Fruit fly (Drosophila melanogaster) whole organism, embryonic: ENCODE results near the gene MYPT-75D.

Experiments used
- Atf6 ChIP-seq: fragments of 200-800 bp; sonication (Bioruptor generic); IDR thresholded peaks from 2 replicates; pipeline ENCODE4 v1.3.6; 2022; ENCODE audit warnings: missing biosample characterization, missing genetic modification characterization
- CG10267 ChIP-seq: fragments of 200-800 bp; sonication (Bioruptor generic); optimal IDR thresholded peaks from 2 replicates; lab custom pipeline; 2018; ENCODE audit warnings: missing biosample characterization, mild to moderate bottlenecking, missing genetic modification characterization, moderate library complexity
- CG10321 ChIP-seq: fragments of 200-800 bp; sonication (Bioruptor generic); IDR thresholded peaks from 2 replicates; pipeline ENCODE4 v1.3.6; 2022; ENCODE audit warnings: missing biosample characterization, missing genetic modification characterization
- CG12769 ChIP-seq: fragments of 200-800 bp; sonication (Bioruptor generic); optimal IDR thresholded peaks from 2 replicates; lab custom pipeline; 2019; ENCODE audit warnings: missing biosample characterization, mild to moderate bottlenecking, missing genetic modification characterization, moderate library complexity
- CG15696 ChIP-seq: fragments of 200-800 bp; sonication (Bioruptor generic); optimal IDR thresholded peaks from 2 replicates; lab custom pipeline; 2019; ENCODE audit warnings: missing biosample characterization, mild to moderate bottlenecking, missing genetic modification characterization, moderate library complexity
- CG1602 ChIP-seq: fragments of 200-800 bp; sonication (Bioruptor generic); optimal IDR thresholded peaks from 3 replicates; lab custom pipeline; 2016; ENCODE audit warnings: missing biosample characterization, missing genetic modification characterization
- CG1603 ChIP-seq: fragments of 200-800 bp; sonication (Bioruptor generic); optimal IDR thresholded peaks from 2 replicates; lab custom pipeline; 2019; ENCODE audit warnings: missing biosample characterization, mild to moderate bottlenecking, missing genetic modification characterization, moderate library complexity
- CG16815 ChIP-seq: fragments of 200-800 bp; sonication (Bioruptor generic); optimal IDR thresholded peaks from 3 replicates; lab custom pipeline; 2017; ENCODE audit warnings: missing biosample characterization, mild to moderate bottlenecking, missing genetic modification characterization
- CG18619 ChIP-seq: fragments of 200-800 bp; sonication (Bioruptor generic); optimal IDR thresholded peaks from 3 replicates; lab custom pipeline; 2017; ENCODE audit warnings: missing biosample characterization, mild to moderate bottlenecking, missing genetic modification characterization
- CG2129 ChIP-seq: fragments of 200-800 bp; sonication (Bioruptor generic); IDR thresholded peaks from 2 replicates; pipeline ENCODE4 v1.3.6; 2022; ENCODE audit warnings: missing biosample characterization, missing genetic modification characterization; ENCODE audit not compliant: partially characterized antibody
- CG32767 ChIP-seq: fragments of 200-800 bp; sonication (Bioruptor generic); IDR thresholded peaks from 2 replicates; pipeline ENCODE4 v1.3.6; 2022; ENCODE audit warnings: missing biosample characterization, missing genetic modification characterization
- CG3407 ChIP-seq: fragments of 200-800 bp; sonication (Bioruptor generic); optimal IDR thresholded peaks from 2 replicates; lab custom pipeline; 2018; ENCODE audit warnings: missing biosample characterization, mild to moderate bottlenecking, missing genetic modification characterization
- CG4707 ChIP-seq: fragments of 200-800 bp; sonication (Bioruptor generic); optimal IDR thresholded peaks from 2 replicates; lab custom pipeline; 2018; ENCODE audit warnings: missing biosample characterization, mild to moderate bottlenecking, missing genetic modification characterization, moderate library complexity
- CG6254 ChIP-seq: fragments of 200-800 bp; sonication (Bioruptor generic); optimal IDR thresholded peaks from 3 replicates; lab custom pipeline; 2017; ENCODE audit warnings: mild to moderate bottlenecking, missing biosample characterization, missing genetic modification reagents, missing genetic modification characterization
- CG6683 ChIP-seq: fragments of 200-800 bp; sonication (Bioruptor generic); optimal IDR thresholded peaks from 2 replicates; lab custom pipeline; 2017; ENCODE audit warnings: missing biosample characterization, mild to moderate bottlenecking, missing genetic modification characterization, missing genetic modification reagents
- CG7556 ChIP-seq: fragments of 200-800 bp; sonication (Bioruptor generic); optimal IDR thresholded peaks from 2 replicates; lab custom pipeline; 2017; ENCODE audit warnings: missing biosample characterization, mild to moderate bottlenecking, missing genetic modification characterization
- CG7745 ChIP-seq: fragments of 200-800 bp; sonication (Bioruptor generic); optimal IDR thresholded peaks from 2 replicates; lab custom pipeline; 2018; ENCODE audit warnings: missing biosample characterization, mild to moderate bottlenecking, missing genetic modification characterization, moderate library complexity
- CG7963 ChIP-seq: fragments of 200-800 bp; sonication (Bioruptor generic); IDR thresholded peaks from 3 replicates; pipeline ENCODE4 v1.3.6; 2022; ENCODE audit warnings: missing biosample characterization, missing genetic modification characterization; ENCODE audit not compliant: partially characterized antibody
- CG8359 ChIP-seq: fragments of 200-800 bp; sonication (Bioruptor generic); optimal IDR thresholded peaks from 2 replicates; lab custom pipeline; 2017; ENCODE audit warnings: missing biosample characterization, mild to moderate bottlenecking, missing genetic modification characterization, borderline replicate concordance
- CG9932 ChIP-seq: fragments of 200-800 bp; sonication (Bioruptor generic); IDR thresholded peaks from 2 replicates; pipeline ENCODE4 v1.3.6; 2022; ENCODE audit warnings: missing biosample characterization, missing genetic modification characterization
- CkIIα-i1 ChIP-seq: fragments of 200-800 bp; sonication (Bioruptor generic); IDR thresholded peaks from 2 replicates; pipeline ENCODE4 v1.3.6; 2022; ENCODE audit warnings: missing biosample characterization, missing genetic modification characterization
- Dad ChIP-seq: fragments of 200-800 bp; sonication (Bioruptor generic); optimal IDR thresholded peaks from 3 replicates; lab custom pipeline; 2016; ENCODE audit warnings: missing biosample characterization, missing genetic modification characterization
- Elba2 ChIP-seq: fragments of 200-800 bp; sonication (Bioruptor generic); optimal IDR thresholded peaks from 3 replicates; lab custom pipeline; 2016; ENCODE audit warnings: missing biosample characterization, missing genetic modification characterization
- Ets97D ChIP-seq: fragments of 200-800 bp; sonication (Bioruptor generic); optimal IDR thresholded peaks from 3 replicates; lab custom pipeline; 2016; ENCODE audit warnings: missing biosample characterization, missing genetic modification characterization
- GATAe ChIP-seq: fragments of 200-800 bp; sonication (Bioruptor generic); conservative IDR thresholded peaks from 2 replicates; pipeline ENCODE4 v1.3.6; 2022; ENCODE audit warnings: missing biosample characterization, missing genetic modification characterization
- HmgZ ChIP-seq: fragments of 200-800 bp; sonication (Bioruptor generic); optimal IDR thresholded peaks from 2 replicates; lab custom pipeline; 2018; ENCODE audit warnings: missing biosample characterization, mild to moderate bottlenecking, missing genetic modification characterization
- Hmr ChIP-seq: fragments of 200-800 bp; sonication (Bioruptor generic); optimal IDR thresholded peaks from 3 replicates; lab custom pipeline; 2017; ENCODE audit warnings: mild to moderate bottlenecking, missing biosample characterization, missing genetic modification reagents, missing genetic modification characterization
- NFAT ChIP-seq: fragments of 200-800 bp; sonication (Bioruptor generic); IDR thresholded peaks from 2 replicates; pipeline ENCODE4 v1.3.6; 2022; ENCODE audit warnings: missing biosample characterization, missing genetic modification characterization
- PHDP ChIP-seq: fragments of 200-800 bp; sonication (Bioruptor generic); optimal IDR thresholded peaks from 3 replicates; lab custom pipeline; 2018; ENCODE audit warnings: missing biosample characterization, mild to moderate bottlenecking, missing genetic modification characterization, moderate library complexity
- Poxn ChIP-seq: fragments of 200-800 bp; sonication (Bioruptor generic); IDR thresholded peaks from 2 replicates; pipeline ENCODE4 v1.3.6; 2022; ENCODE audit warnings: missing biosample characterization, missing genetic modification characterization
- Ravus ChIP-seq: fragments of 200-800 bp; sonication (Bioruptor generic); IDR thresholded peaks from 2 replicates; pipeline ENCODE4 v1.3.6; 2022; ENCODE audit warnings: missing biosample characterization, missing genetic modification characterization
- Sin3A ChIP-seq: fragments of >200 bp; optimal IDR thresholded peaks from 2 replicates; lab custom pipeline; 2018
- amos ChIP-seq: fragments of 200-800 bp; sonication (Bioruptor generic); IDR thresholded peaks from 2 replicates; pipeline ENCODE4 v1.3.6; 2022; ENCODE audit warnings: missing biosample characterization, missing genetic modification characterization; ENCODE audit not compliant: partially characterized antibody
- chn ChIP-seq: fragments of 200-800 bp; sonication (Bioruptor generic); optimal IDR thresholded peaks from 2 replicates; lab custom pipeline; 2016; ENCODE audit warnings: missing biosample characterization, missing genetic modification characterization
- ci ChIP-seq: fragments of 200-800 bp; sonication (Bioruptor generic); IDR thresholded peaks from 3 replicates; pipeline ENCODE4 v1.3.6; 2022; ENCODE audit warnings: missing biosample characterization, missing genetic modification characterization
- dati ChIP-seq: fragments of 200-800 bp; sonication (Bioruptor generic); IDR thresholded peaks from 2 replicates; pipeline ENCODE4 v1.3.6; 2022; ENCODE audit warnings: missing biosample characterization, missing genetic modification characterization
- dmrt11E ChIP-seq: fragments of 200-800 bp; sonication (Bioruptor generic); optimal IDR thresholded peaks from 3 replicates; lab custom pipeline; 2018; ENCODE audit warnings: missing biosample characterization, mild to moderate bottlenecking, missing genetic modification characterization, moderate library complexity
- dmrt99B ChIP-seq: fragments of 200-800 bp; sonication (Bioruptor generic); optimal IDR thresholded peaks from 2 replicates; lab custom pipeline; 2018; ENCODE audit warnings: missing biosample characterization, mild to moderate bottlenecking, missing genetic modification characterization, moderate library complexity
- emc ChIP-seq: fragments of 200-800 bp; sonication (Bioruptor generic); optimal IDR thresholded peaks from 2 replicates; lab custom pipeline; 2016; ENCODE audit warnings: missing biosample characterization, missing genetic modification characterization
- gfzf ChIP-seq: fragments of 200-800 bp; sonication (Bioruptor generic); optimal IDR thresholded peaks from 2 replicates; lab custom pipeline; 2016; ENCODE audit warnings: missing biosample characterization, mild to moderate bottlenecking, missing genetic modification characterization, moderate library complexity
- gsb ChIP-seq: fragments of 200-800 bp; sonication (Bioruptor generic); IDR thresholded peaks from 2 replicates; pipeline ENCODE4 v1.3.6; 2022; ENCODE audit warnings: missing biosample characterization, missing genetic modification characterization
- hb ChIP-seq: fragments of 200-800 bp; sonication (Bioruptor generic); IDR thresholded peaks from 3 replicates; pipeline ENCODE4 v1.3.6; 2022; ENCODE audit warnings: missing biosample characterization, missing genetic modification characterization; ENCODE audit not compliant: partially characterized antibody
- jing ChIP-seq: fragments of 200-800 bp; sonication (Bioruptor generic); optimal IDR thresholded peaks from 2 replicates; lab custom pipeline; 2018; ENCODE audit warnings: missing biosample characterization, mild to moderate bottlenecking, missing genetic modification characterization
- ken ChIP-seq: fragments of 200-800 bp; sonication (Bioruptor generic); IDR thresholded peaks from 3 replicates; pipeline ENCODE4 v1.3.6; 2022; ENCODE audit warnings: missing biosample characterization, missing genetic modification characterization
- pan ChIP-seq, 4 experiments: fragments of >200 bp in 3 of 4; fragments of 200-800 bp in 1 of 4; sonication (Bioruptor generic) in 1 of 4; optimal IDR thresholded peaks in 3 of 4; IDR thresholded peaks in 1 of 4; 2 replicates each; pipeline versions ENCODE4 v1.3.6 to Lab custom; 2017 to 2022; ENCODE audit warnings: missing biosample characterization in 2 of 4, missing genetic modification characterization in 2 of 4, mixed read lengths in 1 of 4
- phol ChIP-seq: fragments of 200-800 bp; sonication (Bioruptor generic); optimal IDR thresholded peaks from 3 replicates; lab custom pipeline; 2018; ENCODE audit warnings: missing biosample characterization, mild to moderate bottlenecking, missing genetic modification characterization, moderate library complexity
- twi ChIP-seq: fragments of 200-800 bp; optimal IDR thresholded peaks from 2 replicates; lab custom pipeline; 2019; ENCODE audit warnings: missing biosample characterization, mild to moderate bottlenecking, missing genetic modification characterization, moderate library complexity
- yki ChIP-seq: fragments of >200 bp; optimal IDR thresholded peaks from 3 replicates; lab custom pipeline; 2018
- z ChIP-seq: fragments of 200-800 bp; sonication (Bioruptor generic); IDR thresholded peaks from 3 replicates; pipeline ENCODE4 v1.3.6; 2022; ENCODE audit warnings: missing biosample characterization, missing genetic modification characterization

Gene MYPT-75D

DNA sequence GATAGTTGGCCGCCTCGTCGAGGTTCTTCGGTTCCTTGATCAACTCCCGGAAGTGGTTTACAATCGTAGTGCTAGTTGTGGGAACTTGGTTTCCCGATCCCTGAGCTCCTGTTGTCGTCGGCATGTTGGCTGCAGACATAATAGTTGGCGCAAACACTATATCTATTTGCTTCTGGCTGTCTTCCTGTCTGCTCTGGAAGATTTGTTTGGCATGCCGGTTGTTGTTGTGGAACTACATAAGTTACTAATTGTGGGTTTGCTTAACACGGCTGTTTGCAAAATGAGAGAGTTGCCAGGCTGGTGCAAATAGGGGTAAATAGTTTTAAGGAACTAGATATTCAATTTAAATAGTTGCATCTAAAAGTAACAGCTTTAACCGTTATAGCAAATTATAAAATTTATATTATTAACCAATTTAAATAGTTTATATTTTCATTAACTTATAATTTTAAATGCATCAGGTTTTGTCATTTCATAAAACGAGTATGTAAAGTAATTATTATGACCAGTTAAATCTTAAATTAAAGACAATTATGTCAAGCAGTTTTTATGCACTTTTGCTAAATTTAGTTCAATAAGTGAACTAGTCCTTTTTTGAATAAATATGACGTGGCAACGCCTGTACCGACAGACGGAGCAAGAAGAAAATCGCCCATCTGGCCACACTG, 55.9 kb downstream of the MYPT-75D start, which contains the start of the genes Sgf11 and CG32202 (continued):
- peak; percentile 75 for TF ChIP-seq CG10267 (tag; lab: Kevin White, UChicago)
- TF ChIP-seq gsb (GFP tag; lab: Robert Waterston, UW): no peak
- TF ChIP-seq CG6254 (GFP tag; lab: Kevin White, UChicago): no peak
- no peak for TF ChIP-seq Dad (GFP tag; lab: Kevin White, UChicago)
- peak; percentile 53; the same call in 1 of the 3 replicates for TF ChIP-seq ci (GFP tag; lab: Robert Waterston, UW)
- peak; percentile 74 for TF ChIP-seq PHDP (tag; lab: Kevin White, UChicago)
- peak; percentile 63 for TF ChIP-seq CG18619 (GFP tag; lab: Kevin White, UChicago)
- TF ChIP-seq Poxn (GFP tag; lab: Robert Waterston, UW): no peak
- TF ChIP-seq CG16815 (GFP tag; lab: Kevin White, UChicago): peak; percentile 47
- no peak for TF ChIP-seq jing (GFP tag; lab: Kevin White, UChicago)
- TF ChIP-seq CG7745 (tag; lab: Kevin White, UChicago): no peak
- TF ChIP-seq phol (tag; lab: Kevin White, UChicago): peak; percentile 81
- no peak for TF ChIP-seq emc
- TF ChIP-seq CG8359: no peak
- no peak for TF ChIP-seq chn (GFP tag; lab: Kevin White, UChicago)
- no peak for TF ChIP-seq GATAe (GFP tag; lab: Robert Waterston, UW)
- 0 out of 2 replicates have a peak, but pooled peaks have one; percentile 10 for TF ChIP-seq NFAT (GFP tag; lab: Robert Waterston, UW)
- TF ChIP-seq Hmr (GFP tag; lab: Kevin White, UChicago): no peak
- TF ChIP-seq HmgZ (tag; lab: Kevin White, UChicago): peak; percentile 58
- peak; percentile 55 for TF ChIP-seq CG15696 (tag; lab: Kevin White, UChicago)
- TF ChIP-seq Atf6 (GFP tag; lab: Robert Waterston, UW): peak; percentile 56
- TF ChIP-seq yki (lab: Kevin White, UChicago): no peak
- TF ChIP-seq CG3407 (GFP tag; lab: Kevin White, UChicago): peak; percentile 54
- TF ChIP-seq gfzf (GFP tag; lab: Kevin White, UChicago): peak; percentile 68
- peak; percentile 13 for TF ChIP-seq CG1603
- TF ChIP-seq Elba2 (GFP tag; lab: Kevin White, UChicago): peak; percentile 37
- TF ChIP-seq twi: peak; percentile 48
- peak; percentile 46 for TF ChIP-seq Ets97D (GFP tag; lab: Kevin White, UChicago)
- TF ChIP-seq CkIIα-i1 (GFP tag; lab: Robert Waterston, UW): no peak
- no peak for TF ChIP-seq CG10321 (GFP tag; lab: Robert Waterston, UW)
- TF ChIP-seq dmrt99B (tag; lab: Kevin White, UChicago): no peak
- peak; percentile 57; the same call in 1 of the 3 replicates for TF ChIP-seq ken (GFP tag; lab: Robert Waterston, UW)
- peak; percentile 44; the same call in 1 of the 2 replicates for TF ChIP-seq CG32767 (GFP tag; lab: Robert Waterston, UW)
- peak; percentile 56 for TF ChIP-seq CG9932 (GFP tag; lab: Robert Waterston, UW)
- peak; percentile 80 for TF ChIP-seq CG7556 (GFP tag; lab: Kevin White, UChicago)
- TF ChIP-seq CG1602: peak; percentile 70
- no peak for TF ChIP-seq CG4707
- TF ChIP-seq amos (GFP tag; lab: Robert Waterston, UW): peak; percentile 34; the same call in 1 of the 2 replicates
- TF ChIP-seq CG2129 (GFP tag; lab: Robert Waterston, UW): no peak
- no peak for TF ChIP-seq CG6683 (GFP tag; lab: Kevin White, UChicago)
- TF ChIP-seq z (GFP tag; lab: Robert Waterston, UW): no peak
- peak; percentile 73 for TF ChIP-seq dmrt11E (tag; lab: Kevin White, UChicago)
- TF ChIP-seq CG12769: peak; percentile 14
- TF ChIP-seq pan (optimal IDR thresholded peaks at IDR 0.05; lab: Kevin White, UChicago): no peak
- TF ChIP-seq pan (GFP tag; optimal IDR thresholded peaks at IDR 0.05 in 1 of 2, IDR thresholded peaks at IDR 0.05 in 1 of 2): no peak
- no peak for TF ChIP-seq dati
- no peak for TF ChIP-seq CG7963
- no peak for TF ChIP-seq Sin3A (lab: Kevin White, UChicago)
- no peak for TF ChIP-seq hb (GFP tag; lab: Robert Waterston, UW)
- no peak for TF ChIP-seq Ravus (GFP tag; lab: Robert Waterston, UW)
